Fruit fly (Drosophila melanogaster): ENCODE data around the gene Ca-alpha1T.

Gene Ca-alpha1T

DNA sequence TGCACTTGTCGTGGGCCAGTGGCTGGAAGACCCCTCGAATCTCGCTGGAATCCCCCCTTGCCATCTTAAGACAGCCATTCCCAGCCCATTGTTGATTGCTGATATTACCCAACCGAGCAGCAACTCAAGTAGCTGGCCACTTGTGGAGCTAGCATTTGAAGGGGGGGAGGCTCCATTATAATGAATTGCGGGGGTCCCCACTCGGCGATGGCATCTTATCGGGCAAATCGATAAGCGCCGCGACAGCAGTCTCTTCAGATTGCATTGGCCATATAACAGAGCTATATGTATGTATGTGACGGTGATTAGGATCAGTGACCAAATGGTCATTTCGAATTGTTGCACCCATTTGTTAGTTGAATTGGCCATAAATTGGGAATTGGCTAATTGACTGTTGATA is 130.1 kb downstream of the Ca-alpha1T start:
- TF ChIP-seq EcR (GFP tag; optimal IDR thresholded peaks at IDR 0.05) (peak; percentile 35), Snoo (tag; optimal IDR thresholded peaks at IDR 0.05) (no peak), D1 (tag; optimal IDR thresholded peaks at IDR 0.05) (no peak)

- TF ChIP-seq CG34367 (tag; optimal IDR thresholded peaks at IDR 0.05) (peak; percentile 14), CG14655 (GFP tag; optimal IDR thresholded peaks at IDR 0.05) (peak; percentile 54), EcR (GFP tag; optimal IDR thresholded peaks at IDR 0.05) (no peak), D1 (tag; optimal IDR thresholded peaks at IDR 0.05) (no peak), CG32121 (GFP tag; IDR thresholded peaks at IDR 0.05) (peak; percentile 78; the same call in 1 of the 2 replicates), CG10348 (GFP tag; IDR thresholded peaks at IDR 0.05) (no peak), CG12605 (GFP tag; IDR thresholded peaks at IDR 0.05) (0 out of 2 replicates have a peak, but pooled peaks have one; percentile 15), CG17806 (tag; optimal IDR thresholded peaks at IDR 0.05) (peak; percentile 31), Pif1B (GFP tag; optimal IDR thresholded peaks at IDR 0.05) (peak; percentile 71), rn (GFP tag; IDR thresholded peaks at IDR 0.05) (peak; percentile 77), Snoo (tag; optimal IDR thresholded peaks at IDR 0.05) (peak; percentile 83), fd96Ca (GFP tag; IDR thresholded peaks at IDR 0.05) (peak; percentile 76; the same call in 2 of the 3 replicates), CG9948 (tag; optimal IDR thresholded peaks at IDR 0.05) (peak; percentile 20), CG4496 (GFP tag; IDR thresholded peaks at IDR 0.05) (peak; percentile 84), CG8159 (tag; optimal IDR thresholded peaks at IDR 0.05) (peak; percentile 45), Pif1A (GFP tag; optimal IDR thresholded peaks at IDR 0.05) (peak; percentile 78), CG13204 (GFP tag; optimal IDR thresholded peaks at IDR 0.05) (no peak), CG8301 (tag; optimal IDR thresholded peaks at IDR 0.05) (peak; percentile 64), gl (tag; optimal IDR thresholded peaks at IDR 0.05) (no peak), Ets98B (GFP tag; IDR thresholded peaks at IDR 0.05) (peak; percentile 72), CG15710 (tag; optimal IDR thresholded peaks at IDR 0.05) (peak; percentile 32)
Observed at dm6 chrX:6059135-6059824, 133.0 kb downstream of the Ca-alpha1T start.

All from whole organism, pupa.